Fruit fly (Drosophila melanogaster): ENCODE data around the gene CG5122.
A peak's percentile ranks its signal among the peaks of the same experiment; 100 is the strongest.

The CG5122 gene

DNA sequence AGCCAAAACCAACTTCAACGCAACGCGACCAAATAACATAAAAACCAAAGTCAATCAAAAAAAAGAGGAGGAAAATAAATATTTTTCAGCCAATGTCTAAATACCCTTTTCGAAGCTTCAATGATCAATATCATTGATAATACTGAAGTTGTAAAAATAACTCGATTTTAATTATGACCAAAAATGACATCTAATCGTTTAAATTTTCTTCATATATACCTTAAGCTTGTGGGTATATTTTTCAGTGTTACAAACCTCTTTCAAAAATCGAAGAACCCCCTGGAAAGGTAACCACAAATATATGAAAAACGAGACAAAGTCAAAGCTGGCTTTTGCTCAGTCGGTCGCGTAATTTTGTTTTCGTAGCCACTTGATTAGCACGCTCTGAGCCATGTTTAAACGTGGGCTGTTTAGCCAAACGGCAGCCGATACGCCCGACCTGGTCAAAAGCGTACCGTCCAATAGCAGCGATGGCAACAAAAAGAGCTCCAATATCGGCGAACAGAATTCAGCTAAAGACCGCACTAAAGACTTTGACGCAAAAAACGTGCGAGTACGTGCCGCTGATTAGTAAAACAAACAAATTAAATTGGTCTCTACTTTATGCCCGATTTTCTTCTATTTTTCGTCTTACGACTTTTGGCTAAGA lies 14.8 kb downstream of the CG5122 start (continued):
- TF ChIP-seq Opbp (GFP tag; IDR thresholded peaks at IDR 0.05; ENCODE audit: partially characterized antibody) = no peak
- 0 out of 3 replicates have a peak, but pooled peaks have one; percentile 37 for TF ChIP-seq CG2889 (GFP tag; IDR thresholded peaks at IDR 0.05)
- TF ChIP-seq btn (GFP tag; optimal IDR thresholded peaks at IDR 0.05) = no peak
- TF ChIP-seq CG12942 (GFP tag; optimal IDR thresholded peaks at IDR 0.05) = peak; percentile 58
- TF ChIP-seq grn (GFP tag; optimal IDR thresholded peaks at IDR 0.05) = no peak
- TF ChIP-seq CG12071 (GFP tag; optimal IDR thresholded peaks at IDR 0.05) = peak; percentile 69
- TF ChIP-seq stc (GFP tag; IDR thresholded peaks at IDR 0.05) = peak; percentile 73
- TF ChIP-seq CG7357 (GFP tag; IDR thresholded peaks at IDR 0.05) = peak; percentile 72
- TF ChIP-seq CG13296 (GFP tag; optimal IDR thresholded peaks at IDR 0.05) = peak; percentile 80
- peak; percentile 63 for TF ChIP-seq sd (tag; optimal IDR thresholded peaks at IDR 0.05)
- peak; percentile 66 for TF ChIP-seq CG17385 (GFP tag; optimal IDR thresholded peaks at IDR 0.05)
- TF ChIP-seq Tbp (GFP tag; optimal IDR thresholded peaks at IDR 0.05) = no peak
- peak; percentile 77 for TF ChIP-seq eyg (GFP tag; optimal IDR thresholded peaks at IDR 0.05)
- peak; percentile 59 for TF ChIP-seq CG13775 (GFP tag; optimal IDR thresholded peaks at IDR 0.05)
- TF ChIP-seq Lpt (GFP tag; optimal IDR thresholded peaks at IDR 0.05) = no peak
- peak; percentile 70 for TF ChIP-seq Atf-2 (GFP tag; optimal IDR thresholded peaks at IDR 0.05)
- TF ChIP-seq tio (GFP tag; optimal IDR thresholded peaks at IDR 0.05) = peak; percentile 45
- peak; percentile 59 for TF ChIP-seq fu2 (GFP tag; optimal IDR thresholded peaks at IDR 0.05)
- TF ChIP-seq CG7556 (GFP tag; optimal IDR thresholded peaks at IDR 0.05) = peak; percentile 65
- TF ChIP-seq CG10321 (GFP tag; IDR thresholded peaks at IDR 0.05) = 0 out of 2 replicates have a peak, but pooled peaks have one; percentile 14
- TF ChIP-seq Bgb (GFP tag; IDR thresholded peaks at IDR 0.05; ENCODE audit: partially characterized antibody) = no peak
- TF ChIP-seq CG12769 (tag; optimal IDR thresholded peaks at IDR 0.05) = peak; percentile 76
- peak; percentile 6 for TF ChIP-seq schlank (tag; optimal IDR thresholded peaks at IDR 0.05)
- TF ChIP-seq CG34422 (GFP tag; IDR thresholded peaks at IDR 0.05) = peak; percentile 79
- peak; percentile 29 for TF ChIP-seq CG16815 (GFP tag; optimal IDR thresholded peaks at IDR 0.05)
- TF ChIP-seq NK7.1 (GFP tag; optimal IDR thresholded peaks at IDR 0.05) = peak; percentile 28
- TF ChIP-seq Bteb2 (GFP tag; optimal IDR thresholded peaks at IDR 0.05) = peak; percentile 86
- TF ChIP-seq Nf-YB (GFP tag; optimal IDR thresholded peaks at IDR 0.05) = peak; percentile 35
- peak; percentile 47 for TF ChIP-seq Deaf1 (tag; optimal IDR thresholded peaks at IDR 0.05)
- peak; percentile 78 for TF ChIP-seq CG11085 (GFP tag; IDR thresholded peaks at IDR 0.05)
- TF ChIP-seq ap (GFP tag; IDR thresholded peaks at IDR 0.05) = peak; percentile 62
- TF ChIP-seq CG5180 (GFP tag; optimal IDR thresholded peaks at IDR 0.05) = peak; percentile 45
- peak; percentile 83 for TF ChIP-seq lilli (GFP tag; optimal IDR thresholded peaks at IDR 0.05)
- TF ChIP-seq CG32767 (GFP tag; IDR thresholded peaks at IDR 0.05) = peak; percentile 73
- peak; percentile 18 for TF ChIP-seq CG11398 (GFP tag; optimal IDR thresholded peaks at IDR 0.05)
- peak; percentile 64; the same call in 1 of the 2 replicates for TF ChIP-seq CG6272 (GFP tag; IDR thresholded peaks at IDR 0.05)
- TF ChIP-seq CG18599 (GFP tag; optimal IDR thresholded peaks at IDR 0.05) = peak; percentile 87
- TF ChIP-seq unpg (GFP tag; optimal IDR thresholded peaks at IDR 0.05) = peak; percentile 84
- peak; percentile 79 for TF ChIP-seq mam (GFP tag; optimal IDR thresholded peaks at IDR 0.05)
- peak; percentile 73 to 80 for TF ChIP-seq dpn (GFP tag; optimal IDR thresholded peaks at IDR 0.05)
- TF ChIP-seq CG34224 (GFP tag; IDR thresholded peaks at IDR 0.05; ENCODE audit: partially characterized antibody) = no peak
- peak; percentile 67 for TF ChIP-seq H2.0 (GFP tag; IDR thresholded peaks at IDR 0.05)
- peak; percentile 39; the same call in 1 of the 2 replicates for TF ChIP-seq sens-2 (GFP tag; IDR thresholded peaks at IDR 0.05)
- peak; percentile 86 for TF ChIP-seq CG3847 (GFP tag; IDR thresholded peaks at IDR 0.05)
- TF ChIP-seq lmd (GFP tag; IDR thresholded peaks at IDR 0.05) = peak; percentile 82; the same call in 1 of the 2 replicates
- TF ChIP-seq kah (GFP tag; optimal IDR thresholded peaks at IDR 0.05) = no peak
- peak in 1 of 2 experiments; percentile 68 for TF ChIP-seq Eip74EF (GFP tag; optimal IDR thresholded peaks at IDR 0.05)
- TF ChIP-seq CG17359 (tag; optimal IDR thresholded peaks at IDR 0.05) = peak; percentile 78
- peak; percentile 91 for TF ChIP-seq CG2120 (GFP tag; optimal IDR thresholded peaks at IDR 0.05)
- no peak for TF ChIP-seq Mad (GFP tag; optimal IDR thresholded peaks at IDR 0.05)
